Worm (Caenorhabditis elegans): ENCODE measurements around the gene kin-19.

Gene kin-19

ce11 chrIII:4107227-4107626 lies 20.8 kb upstream of the kin-19 start:
- TF ChIP-seq ZK337.2 (GFP tag; IDR thresholded peaks at IDR 0.05) (no peak), ces-1 (GFP tag; optimal IDR thresholded peaks at IDR 0.05) (peak; percentile 57)

DNA sequence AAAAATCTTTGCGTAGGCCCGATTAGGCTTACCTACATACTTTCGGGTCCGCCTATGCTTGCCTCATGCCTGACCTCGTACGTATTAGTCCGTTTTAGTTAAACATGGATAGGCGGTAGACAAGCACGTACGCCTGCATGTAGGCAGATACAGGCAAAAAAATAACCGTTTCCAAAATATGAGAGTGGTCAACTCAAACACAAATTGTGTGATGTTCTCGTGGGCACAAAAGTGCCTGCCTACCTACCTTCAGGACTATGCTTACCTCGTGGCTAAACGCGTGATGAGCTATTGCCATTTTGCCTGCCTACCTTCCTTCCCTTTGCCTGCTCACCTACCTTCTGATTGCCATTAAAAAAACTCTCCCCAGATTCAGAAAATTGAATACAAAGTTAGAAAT lies 20.2 kb upstream of the kin-19 start:
- TF ChIP-seq unc-62 (GFP tag; optimal IDR thresholded peaks at IDR 0.05 in 1 of 2) (peak in 1 of 2 experiments; percentile 72), unc-62 (tag; optimal IDR thresholded peaks at IDR 0.05) (no peak), nhr-28 (tag; optimal IDR thresholded peaks at IDR 0.05) (no peak), aha-1 (tag) (peak; percentile 63), lin-38 (GFP tag; IDR thresholded peaks at IDR 0.05) (no peak), ama-1 (optimal IDR thresholded peaks at IDR 0.05) (no peak), T26A8.4 (GFP tag; IDR thresholded peaks at IDR 0.05) (no peak), duxl-1 (tag; optimal IDR thresholded peaks at IDR 0.05; ENCODE audit: poor library complexity) (no peak), aly-2 (tag; optimal IDR thresholded peaks at IDR 0.05) (no peak), attf-4 (tag; optimal IDR thresholded peaks at IDR 0.05) (no peak), saeg-2 (GFP tag; IDR thresholded peaks at IDR 0.05) (no peak), nhr-102 (tag; optimal IDR thresholded peaks at IDR 0.05) (no peak), nhr-111 (GFP tag; optimal IDR thresholded peaks at IDR 0.05) (no peak), zag-1 (tag; optimal IDR thresholded peaks at IDR 0.05) (no peak), ceh-28 (tag; optimal IDR thresholded peaks at IDR 0.05) (no peak)

- TF ChIP-seq nhr-77 (tag; optimal IDR thresholded peaks at IDR 0.05) = no peak
- TF ChIP-seq hlh-30 (tag; optimal IDR thresholded peaks at IDR 0.05; ENCODE audit: insufficient read depth) = no peak
- no peak for TF ChIP-seq ceh-82 (tag; optimal IDR thresholded peaks at IDR 0.05)
- no peak for TF ChIP-seq sdz-12 (GFP tag; optimal IDR thresholded peaks at IDR 0.05)
- TF ChIP-seq daf-12 (tag; optimal IDR thresholded peaks at IDR 0.05) = no peak
- TF ChIP-seq gei-8 (GFP tag; optimal IDR thresholded peaks at IDR 0.05) = no peak
- TF ChIP-seq pqm-1 (tag; optimal IDR thresholded peaks at IDR 0.05) = no peak
- no peak for TF ChIP-seq lin-39 (tag; optimal IDR thresholded peaks at IDR 0.05)
- TF ChIP-seq snpc-4 (tag; optimal IDR thresholded peaks at IDR 0.05) = no peak
- TF ChIP-seq mes-2 (tag; optimal IDR thresholded peaks at IDR 0.05; ENCODE audit: poor library complexity, severe bottlenecking) = no peak
- no peak for TF ChIP-seq T26A8.4 (GFP tag; IDR thresholded peaks at IDR 0.05)
- TF ChIP-seq hlh-11 (tag; optimal IDR thresholded peaks at IDR 0.05) = no peak
- no peak for TF ChIP-seq lin-29 (GFP tag; IDR thresholded peaks at IDR 0.05)
- TF ChIP-seq dpl-1 (GFP tag; optimal IDR thresholded peaks at IDR 0.05) = no peak
- no peak for TF ChIP-seq daf-8 (GFP tag; IDR thresholded peaks at IDR 0.05)
- TF ChIP-seq zfp-2 (tag; optimal IDR thresholded peaks at IDR 0.05) = no peak
- TF ChIP-seq duxl-1 (tag; optimal IDR thresholded peaks at IDR 0.05; ENCODE audit: poor library complexity) = no peak
These were observed 16.7 kb upstream of the kin-19 start for ce11 chrIII:4103171-4103570.

DNA sequence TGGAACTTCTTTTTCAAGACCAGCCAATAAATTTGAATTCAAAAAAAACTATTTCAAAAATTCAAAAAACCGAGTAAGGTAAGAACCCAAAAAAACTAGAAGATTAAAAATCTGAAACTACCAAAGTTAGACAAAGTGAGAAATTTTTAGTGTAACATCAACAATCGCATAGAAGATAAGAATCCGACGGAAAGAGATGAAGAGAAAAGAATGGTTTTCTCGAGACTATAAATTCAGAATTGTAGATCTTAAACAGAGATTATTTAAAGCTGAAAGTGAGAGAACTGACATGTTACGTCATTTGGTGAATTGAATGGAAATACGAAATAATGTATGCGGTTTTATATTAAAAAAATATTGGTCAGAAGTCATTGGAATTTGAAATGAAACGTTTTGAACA lies 15.6 kb upstream of the kin-19 start:
- TF ChIP-seq nhr-102 (tag; optimal IDR thresholded peaks at IDR 0.05) (no peak), lin-1 (GFP tag; IDR thresholded peaks at IDR 0.05) (no peak), F26F4.8 (GFP tag; conservative IDR thresholded peaks at IDR 0.05) (no peak), F10B5.3 (tag; optimal IDR thresholded peaks at IDR 0.05) (no peak), ZK546.5 (tag; optimal IDR thresholded peaks at IDR 0.05) (no peak), daf-16 (GFP tag; optimal IDR thresholded peaks at IDR 0.05) (no peak), daf-16 (tag; optimal IDR thresholded peaks at IDR 0.05) (no peak), dmd-8 (GFP tag; IDR thresholded peaks at IDR 0.05) (no peak), unc-39 (tag; optimal IDR thresholded peaks at IDR 0.05) (no peak), dmd-9 (GFP tag; IDR thresholded peaks at IDR 0.05) (no peak), mep-1 (tag; optimal IDR thresholded peaks at IDR 0.05) (no peak), tag-97 (GFP tag; IDR thresholded peaks at IDR 0.05) (no peak)

Measured in whole organism, L4 larva.